Worm (Caenorhabditis elegans) whole organism, L2 larva: Measurements from ENCODE around the gene sre-50.

Experiments
- F13H6.1 ChIP-seq: sonication (generic microtip); optimal IDR thresholded peaks from 2 replicates; lab custom pipeline; 2016; ENCODE audit warnings: missing genetic modification characterization, missing compliant biosample characterization
- egl-27 ChIP-seq: sonication (generic microtip); optimal IDR thresholded peaks from 3 replicates; lab custom pipeline; 2017; ENCODE audit warnings: missing biosample characterization, missing genetic modification reagents, missing genetic modification characterization
- elt-3 ChIP-seq: sonication (generic microtip); optimal IDR thresholded peaks from 2 replicates; lab custom pipeline; 2017; ENCODE audit warnings: missing biosample characterization, missing genetic modification characterization
- lin-39 ChIP-seq: fragments of 150-350 bp; optimal IDR thresholded peaks from 2 replicates; lab custom pipeline; 2014; ENCODE audit warnings: missing biosample characterization, missing genetic modification reagents, missing genetic modification characterization
- mdl-1 ChIP-seq, 2 experiments: fragments of 150-350 bp in 1 of 2; sonication (generic microtip) in 1 of 2; optimal IDR thresholded peaks; 2 replicates each; lab custom pipeline; 2017; ENCODE audit warnings: missing biosample characterization in 2 of 2, missing genetic modification characterization in 2 of 2
- nhr-12 ChIP-seq: fragments of 150-350 bp; optimal IDR thresholded peaks from 2 replicates; lab custom pipeline; 2014; ENCODE audit warnings: missing biosample characterization, missing genetic modification characterization
- nhr-77 ChIP-seq: fragments of 150-350 bp; optimal IDR thresholded peaks from 2 replicates; lab custom pipeline; 2014; ENCODE audit warnings: missing biosample characterization, missing genetic modification characterization
- ztf-11 ChIP-seq: sonication (generic microtip); optimal IDR thresholded peaks from 2 replicates; lab custom pipeline; 2017; ENCODE audit warnings: missing biosample characterization, missing genetic modification characterization

- TF ChIP-seq lin-39 (tag; lab: Kevin White, UChicago) (no peak), F13H6.1 (tag; lab: Kevin White, UChicago) (no peak), nhr-12 (tag; lab: Kevin White, UChicago) (no peak), ztf-11 (tag; lab: Kevin White, UChicago) (no peak), egl-27 (no peak), nhr-77 (no peak), elt-3 (tag; lab: Kevin White, UChicago) (no peak), mdl-1 (tag; optimal IDR thresholded peaks at IDR 0.05; lab: Kevin White, UChicago) (no peak)
Measured at ce11 chrII:12260538-12260937, 42.8 kb upstream of the sre-50 start.
